Worm (Caenorhabditis elegans) whole organism, L1 larva: ENCODE data around the gene col-167.

ENCODE experiments used
- blmp-1 ChIP-seq: fragments of 150-350 bp; optimal IDR thresholded peaks from 2 replicates; lab custom pipeline; 2014; ENCODE audit warnings: missing biosample characterization, missing genetic modification characterization
- elt-3 ChIP-seq, 6 experiments: fragments of 150-350 bp in 1 of 6; sonication (generic microtip); optimal IDR thresholded peaks; 2 replicates each; lab custom pipeline; 2017 to 2018; ENCODE audit warnings: missing biosample characterization in 6 of 6, missing genetic modification characterization in 6 of 6, inconsistent platforms in 1 of 6
- nhr-11 ChIP-seq: fragments of 150-350 bp; optimal IDR thresholded peaks from 2 replicates; lab custom pipeline; 2014; ENCODE audit warnings: missing biosample characterization, missing genetic modification characterization
- nhr-237 ChIP-seq: fragments of 150-350 bp; optimal IDR thresholded peaks from 2 replicates; lab custom pipeline; 2014; ENCODE audit warnings: missing biosample characterization, missing genetic modification characterization
- skn-1 ChIP-seq: fragments of 150-350 bp; optimal IDR thresholded peaks from 2 replicates; lab custom pipeline; 2014; ENCODE audit warnings: missing biosample characterization, missing genetic modification characterization
- swsn-7 ChIP-seq: sonication (generic microtip); optimal IDR thresholded peaks from 2 replicates; lab custom pipeline; 2016; ENCODE audit warnings: missing genetic modification characterization, missing compliant biosample characterization
- tbx-2 ChIP-seq: sonication (generic microtip); optimal IDR thresholded peaks from 2 replicates; lab custom pipeline; 2016; ENCODE audit warnings: missing genetic modification characterization, missing compliant biosample characterization
- unc-62 ChIP-seq: fragments of 150-350 bp; optimal IDR thresholded peaks from 2 replicates; lab custom pipeline; 2014; ENCODE audit warnings: missing biosample characterization, missing genetic modification reagents, missing genetic modification characterization
- zip-4 ChIP-seq: fragments of 200-800 bp; sonication (Bioruptor generic); optimal IDR thresholded peaks from 2 replicates; lab custom pipeline; 2018; ENCODE audit warnings: mild to moderate bottlenecking, missing genetic modification characterization, moderate library complexity, missing compliant biosample characterization
- ztf-4 ChIP-seq: fragments of 150-350 bp; optimal IDR thresholded peaks from 2 replicates; lab custom pipeline; 2014; ENCODE audit warnings: missing biosample characterization, missing genetic modification characterization

- TF ChIP-seq nhr-237 (tag; lab: Kevin White, UChicago) (no peak), skn-1 (tag; lab: Kevin White, UChicago) (no peak), tbx-2 (tag; lab: Kevin White, UChicago) (no peak), elt-3 (tag; optimal IDR thresholded peaks at IDR 0.05; lab: Kevin White, UChicago) (no peak), blmp-1 (tag; lab: Kevin White, UChicago) (no peak), unc-62 (GFP tag; lab: Kevin White, UChicago) (no peak), ztf-4 (tag; lab: Kevin White, UChicago) (no peak), swsn-7 (tag; lab: Kevin White, UChicago) (no peak), zip-4 (GFP tag; lab: Kevin White, UChicago) (no peak), nhr-11 (tag; lab: Kevin White, UChicago) (no peak)
Measured at ce11 chrX:6369717-6370116, 46.4 kb downstream of the col-167 start, which contains the start of gene C03B1.2.
